Worm (Caenorhabditis elegans) whole organism, L2 larva: ENCODE data around the gene nlf-1.

ENCODE experiments used
- C34F6.9 ChIP-seq: fragments of 150-350 bp; optimal IDR thresholded peaks from 2 replicates; lab custom pipeline; 2014; ENCODE audit warnings: missing biosample characterization, missing genetic modification characterization
- F13H6.1 ChIP-seq: sonication (generic microtip); optimal IDR thresholded peaks from 2 replicates; lab custom pipeline; 2016; ENCODE audit warnings: missing genetic modification characterization, missing compliant biosample characterization
- R02D3.7 ChIP-seq: fragments of 150-350 bp; optimal IDR thresholded peaks from 2 replicates; lab custom pipeline; 2014; ENCODE audit warnings: missing biosample characterization, missing genetic modification characterization
- Y55F3AM.14 ChIP-seq: fragments of 200-800 bp; sonication (Bioruptor generic); optimal IDR thresholded peaks from 2 replicates; lab custom pipeline; 2018; ENCODE audit warnings: mild to moderate bottlenecking, missing genetic modification characterization, missing compliant biosample characterization
- ZK546.5 ChIP-seq: sonication (generic microtip); optimal IDR thresholded peaks from 2 replicates; lab custom pipeline; 2017; ENCODE audit warnings: missing biosample characterization, missing genetic modification characterization
- alr-1 ChIP-seq: fragments of 150-350 bp; optimal IDR thresholded peaks from 2 replicates; lab custom pipeline; 2014; ENCODE audit warnings: missing biosample characterization, missing genetic modification characterization
- blmp-1 ChIP-seq: sonication (generic microtip); optimal IDR thresholded peaks from 2 replicates; lab custom pipeline; 2017; ENCODE audit warnings: missing genetic modification characterization, mild to moderate bottlenecking, missing compliant biosample characterization, antibody characterized with exemption, moderate library complexity; ENCODE audit not compliant: insufficient read depth
- crh-2 ChIP-seq: sonication (generic microtip); optimal IDR thresholded peaks from 2 replicates; lab custom pipeline; 2017; ENCODE audit warnings: missing biosample characterization, missing genetic modification characterization
- dmd-4 ChIP-seq: sonication (generic microtip); optimal IDR thresholded peaks from 2 replicates; lab custom pipeline; 2017; ENCODE audit warnings: missing biosample characterization, missing genetic modification characterization
- egl-27 ChIP-seq: sonication (generic microtip); optimal IDR thresholded peaks from 3 replicates; lab custom pipeline; 2017; ENCODE audit warnings: missing biosample characterization, missing genetic modification reagents, missing genetic modification characterization
- elt-1 ChIP-seq: fragments of 150-350 bp; optimal IDR thresholded peaks from 2 replicates; lab custom pipeline; 2014; ENCODE audit warnings: missing biosample characterization, missing genetic modification characterization
- elt-3 ChIP-seq: sonication (generic microtip); optimal IDR thresholded peaks from 2 replicates; lab custom pipeline; 2017; ENCODE audit warnings: missing biosample characterization, missing genetic modification characterization
- gmeb-1 ChIP-seq: fragments of 150-350 bp; optimal IDR thresholded peaks from 2 replicates; lab custom pipeline; 2014; ENCODE audit warnings: missing biosample characterization, missing genetic modification characterization
- lin-11 ChIP-seq: fragments of 150-350 bp; sonication (generic microtip); optimal IDR thresholded peaks from 2 replicates; lab custom pipeline; 2014; ENCODE audit warnings: missing biosample characterization, missing genetic modification characterization, inconsistent platforms, mixed read lengths
- lin-13 ChIP-seq: fragments of 150-350 bp; optimal IDR thresholded peaks from 2 replicates; lab custom pipeline; 2014; ENCODE audit warnings: missing biosample characterization, missing genetic modification reagents, missing genetic modification characterization
- lin-39 ChIP-seq: fragments of 150-350 bp; optimal IDR thresholded peaks from 2 replicates; lab custom pipeline; 2014; ENCODE audit warnings: missing biosample characterization, missing genetic modification reagents, missing genetic modification characterization
- lsy-2 ChIP-seq, 2 experiments: fragments of 150-350 bp in 1 of 2; sonication (generic microtip) in 1 of 2; optimal IDR thresholded peaks; 2 replicates each; lab custom pipeline; 2014 to 2017; ENCODE audit warnings: missing biosample characterization in 2 of 2, missing genetic modification characterization in 2 of 2
- mab-5 ChIP-seq: fragments of 150-350 bp; optimal IDR thresholded peaks from 2 replicates; lab custom pipeline; 2014; ENCODE audit warnings: missing biosample characterization, missing genetic modification characterization
- mbf-1 ChIP-seq: sonication (generic microtip); optimal IDR thresholded peaks from 2 replicates; lab custom pipeline; 2017; ENCODE audit warnings: missing biosample characterization, missing genetic modification characterization
- mdl-1 ChIP-seq, 2 experiments: fragments of 150-350 bp in 1 of 2; sonication (generic microtip) in 1 of 2; optimal IDR thresholded peaks; 2 replicates each; lab custom pipeline; 2017; ENCODE audit warnings: missing biosample characterization in 2 of 2, missing genetic modification characterization in 2 of 2
- nhr-11 ChIP-seq: fragments of 150-350 bp; optimal IDR thresholded peaks from 2 replicates; lab custom pipeline; 2014; ENCODE audit warnings: missing biosample characterization, missing genetic modification characterization
- nhr-12 ChIP-seq: fragments of 150-350 bp; optimal IDR thresholded peaks from 2 replicates; lab custom pipeline; 2014; ENCODE audit warnings: missing biosample characterization, missing genetic modification characterization
- nhr-129 ChIP-seq: fragments of 150-350 bp; optimal IDR thresholded peaks from 2 replicates; lab custom pipeline; 2014; ENCODE audit warnings: missing biosample characterization, missing genetic modification characterization
- nhr-237 ChIP-seq: fragments of 150-350 bp; optimal IDR thresholded peaks from 2 replicates; lab custom pipeline; 2014; ENCODE audit warnings: missing biosample characterization, missing genetic modification characterization
- nhr-25 ChIP-seq: fragments of 150-350 bp; sonication (generic microtip); optimal IDR thresholded peaks from 3 replicates; lab custom pipeline; 2014; ENCODE audit warnings: missing biosample characterization, missing genetic modification characterization
- nhr-6 ChIP-seq: fragments of 150-350 bp; optimal IDR thresholded peaks from 2 replicates; lab custom pipeline; 2014; ENCODE audit warnings: missing biosample characterization, missing genetic modification characterization
- nhr-77 ChIP-seq: fragments of 150-350 bp; optimal IDR thresholded peaks from 2 replicates; lab custom pipeline; 2014; ENCODE audit warnings: missing biosample characterization, missing genetic modification characterization
- peb-1 ChIP-seq: fragments of 150-350 bp; optimal IDR thresholded peaks from 2 replicates; lab custom pipeline; 2014; ENCODE audit warnings: missing biosample characterization, missing genetic modification characterization
- sem-4 ChIP-seq: fragments of 150-350 bp; optimal IDR thresholded peaks from 2 replicates; lab custom pipeline; 2014; ENCODE audit warnings: missing biosample characterization, missing genetic modification reagents, missing genetic modification characterization
- skn-1 ChIP-seq: sonication (generic microtip); optimal IDR thresholded peaks from 2 replicates; lab custom pipeline; 2017; ENCODE audit warnings: missing biosample characterization, missing genetic modification characterization
- sma-3 ChIP-seq: sonication (generic microtip); optimal IDR thresholded peaks from 2 replicates; lab custom pipeline; 2016; ENCODE audit warnings: missing genetic modification reagents, missing genetic modification characterization, missing compliant biosample characterization
- sma-9 ChIP-seq, 2 experiments: fragments of 150-350 bp in 1 of 2; sonication (generic microtip) in 1 of 2; optimal IDR thresholded peaks; 2 replicates each; lab custom pipeline; 2014 to 2016; ENCODE audit warnings: missing genetic modification characterization in 2 of 2, mild to moderate bottlenecking in 1 of 2, missing biosample characterization in 1 of 2, missing compliant biosample characterization in 1 of 2, missing genetic modification reagents in 1 of 2, moderate library complexity in 1 of 2
- snpc-4 ChIP-seq: fragments of 150-350 bp; optimal IDR thresholded peaks from 2 replicates; lab custom pipeline; 2014; ENCODE audit warnings: missing biosample characterization, missing genetic modification characterization
- unc-39 ChIP-seq: fragments of 150-350 bp; optimal IDR thresholded peaks from 2 replicates; lab custom pipeline; 2014; ENCODE audit warnings: missing biosample characterization, missing genetic modification characterization
- unc-55 ChIP-seq: fragments of 150-350 bp; sonication (generic microtip); optimal IDR thresholded peaks from 3 replicates; lab custom pipeline; 2014; ENCODE audit warnings: missing biosample characterization, missing genetic modification reagents, missing genetic modification characterization
- unc-62 ChIP-seq: fragments of 150-350 bp; optimal IDR thresholded peaks from 2 replicates; lab custom pipeline; 2014; ENCODE audit warnings: missing biosample characterization, missing genetic modification reagents, missing genetic modification characterization
- ztf-1 ChIP-seq: fragments of 200-800 bp; sonication (Bioruptor generic); conservative IDR thresholded peaks from 2 replicates; pipeline ENCODE4 v1.3.6; 2022; ENCODE audit warnings: missing genetic modification characterization, missing compliant biosample characterization
- ztf-11 ChIP-seq: sonication (generic microtip); optimal IDR thresholded peaks from 2 replicates; lab custom pipeline; 2017; ENCODE audit warnings: missing biosample characterization, missing genetic modification characterization

The nlf-1 gene

ce11 chrX:992650-993403 lies 24.5 kb downstream of the nlf-1 start (continued):
- TF ChIP-seq mdl-1 (tag; optimal IDR thresholded peaks at IDR 0.05; lab: Kevin White, UChicago) = peak in 1 of 2 experiments; percentile 51
- peak; percentile 75 for TF ChIP-seq sma-9 (GFP tag; optimal IDR thresholded peaks at IDR 0.05; lab: Kevin White, UChicago)
- no peak for TF ChIP-seq sma-9 (tag; optimal IDR thresholded peaks at IDR 0.05; lab: Kevin White, UChicago)

- no peak for TF ChIP-seq unc-39 (tag; lab: Kevin White, UChicago)
- TF ChIP-seq dmd-4 (tag; lab: Kevin White, UChicago) = no peak
- no peak for TF ChIP-seq lsy-2 (tag; optimal IDR thresholded peaks at IDR 0.05; lab: Kevin White, UChicago)
- TF ChIP-seq lin-39 = no peak
- TF ChIP-seq lin-11 (tag; lab: Kevin White, UChicago) = no peak
- TF ChIP-seq unc-62 (GFP tag; lab: Kevin White, UChicago) = no peak
- no peak for TF ChIP-seq gmeb-1 (tag; lab: Kevin White, UChicago)
- no peak for TF ChIP-seq F13H6.1 (tag; lab: Kevin White, UChicago)
- no peak for TF ChIP-seq sem-4 (tag; lab: Kevin White, UChicago)
- no peak for TF ChIP-seq skn-1 (tag; lab: Kevin White, UChicago)
- TF ChIP-seq nhr-237 (tag; lab: Kevin White, UChicago) = no peak
- no peak for TF ChIP-seq Y55F3AM.14 (GFP tag; lab: Kevin White, UChicago)
- TF ChIP-seq snpc-4 (tag; lab: Kevin White, UChicago) = no peak
- no peak for TF ChIP-seq nhr-25 (tag; lab: Kevin White, UChicago)
- TF ChIP-seq peb-1 = no peak
- no peak for TF ChIP-seq C34F6.9 (tag; lab: Kevin White, UChicago)
- TF ChIP-seq nhr-129 (tag; lab: Kevin White, UChicago) = no peak
- no peak for TF ChIP-seq crh-2 (tag; lab: Kevin White, UChicago)
Observed at ce11 chrX:991274-991673, 26.1 kb downstream of the nlf-1 start, which contains the start of the genes C09E10.3 and dgk-1. Gene C09E10.3 (minus strand): TSS chrX:991374. Gene dgk-1 (minus strand): TSS chrX:991456.

DNA sequence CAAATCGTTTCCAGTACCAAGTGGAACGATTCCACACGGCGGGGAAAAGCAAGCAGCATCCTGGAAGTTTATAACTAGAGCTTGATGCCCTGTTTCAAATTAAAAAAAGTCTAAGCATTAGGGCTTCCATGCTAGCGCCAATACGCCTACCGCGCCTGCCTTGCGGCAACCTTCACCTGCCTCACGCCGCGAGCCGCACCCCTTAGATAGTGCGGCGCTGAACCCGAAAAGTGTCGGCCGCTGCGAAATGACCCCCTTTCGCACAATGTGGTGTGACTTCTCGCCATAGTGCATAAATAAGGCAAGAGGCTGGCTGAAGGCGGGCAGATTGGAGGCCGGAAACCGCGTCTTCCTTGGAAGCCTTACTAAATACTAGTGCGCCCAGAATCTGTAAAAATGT lies 30.9 kb downstream of the nlf-1 start:
- TF ChIP-seq snpc-4 (tag; lab: Kevin White, UChicago) (peak; percentile 84), gmeb-1 (tag; lab: Kevin White, UChicago) (no peak)
- TF ChIP-seq, all 48 proteins: peak for 1

- TF ChIP-seq mbf-1 (tag; lab: Kevin White, UChicago) (no peak), Y55F3AM.14 (GFP tag; lab: Kevin White, UChicago) (no peak), ztf-1 (GFP tag; lab: Robert Waterston, UW) (no peak), sem-4 (tag; lab: Kevin White, UChicago) (no peak)
- TF ChIP-seq, all 48 proteins: peak for 0
Observed at ce11 chrX:982598-982997, 34.8 kb downstream of the nlf-1 start.

ce11 chrX:980252-981009 lies 36.9 kb downstream of the nlf-1 start, which contains the start of gene C44C1.1:
Gene C44C1.1 (plus strand): TSS chrX:980776.
- TF ChIP-seq nhr-129 (tag; lab: Kevin White, UChicago) (peak; percentile 35), egl-27 (no peak), lsy-2 (tag; optimal IDR thresholded peaks at IDR 0.05; lab: Kevin White, UChicago) (peak in 1 of 2 experiments; percentile 7), skn-1 (tag; lab: Kevin White, UChicago) (no peak), lin-13 (GFP tag; lab: Kevin White, UChicago) (no peak), unc-55 (GFP tag; lab: Kevin White, UChicago) (no peak), lin-11 (tag; lab: Kevin White, UChicago) (no peak), unc-62 (GFP tag; lab: Kevin White, UChicago) (no peak), gmeb-1 (tag; lab: Kevin White, UChicago) (no peak), alr-1 (no peak), lin-39 (no peak), nhr-11 (no peak), crh-2 (tag; lab: Kevin White, UChicago) (no peak), blmp-1 (tag; lab: Kevin White, UChicago) (peak; percentile 68), elt-1 (tag; lab: Kevin White, UChicago) (no peak), Y55F3AM.14 (GFP tag; lab: Kevin White, UChicago) (no peak), nhr-237 (tag; lab: Kevin White, UChicago) (no peak), nhr-25 (tag; lab: Kevin White, UChicago) (peak; percentile 52), ZK546.5 (tag; lab: Kevin White, UChicago) (no peak), mbf-1 (tag; lab: Kevin White, UChicago) (no peak), snpc-4 (tag; lab: Kevin White, UChicago) (no peak), nhr-6 (tag; lab: Kevin White, UChicago) (no peak), sma-9 (GFP tag; optimal IDR thresholded peaks at IDR 0.05; lab: Kevin White, UChicago) (no peak), sma-9 (tag; optimal IDR thresholded peaks at IDR 0.05; lab: Kevin White, UChicago) (no peak), R02D3.7 (tag; lab: Kevin White, UChicago) (no peak), nhr-77 (tag; lab: Kevin White, UChicago) (no peak), nhr-12 (tag; lab: Kevin White, UChicago) (no peak), unc-39 (tag; lab: Kevin White, UChicago) (no peak), ztf-11 (tag; lab: Kevin White, UChicago) (no peak), mab-5 (no peak), elt-3 (tag; lab: Kevin White, UChicago) (no peak), sma-3 (GFP tag; lab: Kevin White, UChicago) (peak; percentile 7), C34F6.9 (tag; lab: Kevin White, UChicago) (no peak)
